Fruit fly (Drosophila melanogaster): ENCODE results near the gene CG14710.

CG14710 gene

dm6 chr3R:11623025-11623424 lies 3.1 kb downstream of the CG14710 start, which contains the start of gene CG14711 (continued):
- TF ChIP-seq lab (GFP tag; optimal IDR thresholded peaks at IDR 0.05) (no peak), sima (GFP tag; optimal IDR thresholded peaks at IDR 0.05) (no peak), CG15479 (GFP tag; optimal IDR thresholded peaks at IDR 0.05) (no peak), sob (GFP tag; IDR thresholded peaks at IDR 0.05) (peak; percentile 85), Blimp-1 (GFP tag; optimal IDR thresholded peaks at IDR 0.05) (no peak), Bdp1 (GFP tag; optimal IDR thresholded peaks at IDR 0.05) (peak; percentile 71), CG14860 (GFP tag; IDR thresholded peaks at IDR 0.05; ENCODE audit: partially characterized antibody) (peak; percentile 76; the same call in 2 of the 3 replicates), CG1024 (GFP tag; IDR thresholded peaks at IDR 0.05) (peak; percentile 44; the same call in 1 of the 2 replicates), CG16813 (GFP tag; IDR thresholded peaks at IDR 0.05; ENCODE audit: partially characterized antibody) (peak; percentile 79), CG1233 (GFP tag; optimal IDR thresholded peaks at IDR 0.05) (peak; percentile 84), dan (GFP tag; IDR thresholded peaks at IDR 0.05) (no peak), yki (optimal IDR thresholded peaks at IDR 0.05) (no peak), Dip2 (GFP tag; IDR thresholded peaks at IDR 0.05) (no peak), Nf-YC (tag; optimal IDR thresholded peaks at IDR 0.05) (peak; percentile 82), CG6813 (GFP tag; optimal IDR thresholded peaks at IDR 0.05) (no peak), Eip74EF (GFP tag; optimal IDR thresholded peaks at IDR 0.05) (no peak), croc (GFP tag; conservative IDR thresholded peaks at IDR 0.05) (peak; percentile 52; the same call in 2 of the 3 replicates), sr (GFP tag; IDR thresholded peaks at IDR 0.05) (no peak), crol (GFP tag; IDR thresholded peaks at IDR 0.05) (no peak), CG15696 (tag; optimal IDR thresholded peaks at IDR 0.05) (peak; percentile 85), Nf-YB (GFP tag; optimal IDR thresholded peaks at IDR 0.05) (peak; percentile 67), CG6654 (GFP tag; optimal IDR thresholded peaks at IDR 0.05) (peak; percentile 34), rib (GFP tag; IDR thresholded peaks at IDR 0.05) (peak; percentile 81), CG2678 (tag; optimal IDR thresholded peaks at IDR 0.05) (no peak), Ptx1 (GFP tag; IDR thresholded peaks at IDR 0.05) (peak; percentile 87), Tbp (GFP tag; optimal IDR thresholded peaks at IDR 0.05) (no peak), CG13424 (tag; optimal IDR thresholded peaks at IDR 0.05) (peak; percentile 91), zen2 (GFP tag; IDR thresholded peaks at IDR 0.05; ENCODE audit: partially characterized antibody) (peak; percentile 79), CG18476 (GFP tag; optimal IDR thresholded peaks at IDR 0.05) (peak; percentile 80), CG12391 (tag; optimal IDR thresholded peaks at IDR 0.05) (peak; percentile 93), CG18011 (GFP tag; optimal IDR thresholded peaks at IDR 0.05) (peak; percentile 73), CG7556 (GFP tag; optimal IDR thresholded peaks at IDR 0.05) (peak; percentile 83), odd (GFP tag; optimal IDR thresholded peaks at IDR 0.05) (no peak), so (GFP tag; IDR thresholded peaks at IDR 0.05) (peak; percentile 88; the same call in 2 of the 3 replicates), Mes4 (GFP tag; optimal IDR thresholded peaks at IDR 0.05) (peak; percentile 53), HmgD (GFP tag; optimal IDR thresholded peaks at IDR 0.05) (no peak), en (GFP tag; optimal IDR thresholded peaks at IDR 0.05) (peak; percentile 6), ERR (GFP tag; optimal IDR thresholded peaks at IDR 0.05) (no peak), CG11247 (GFP tag; IDR thresholded peaks at IDR 0.05) (peak; percentile 68), Lim3 (GFP tag; IDR thresholded peaks at IDR 0.05) (0 out of 2 replicates have a peak, but pooled peaks have one; percentile 17), HLH3B (GFP tag; IDR thresholded peaks at IDR 0.05) (peak; percentile 82), CG1529 (GFP tag; optimal IDR thresholded peaks at IDR 0.05) (peak; percentile 69), CG9932 (GFP tag; IDR thresholded peaks at IDR 0.05) (peak; percentile 92), unc-4 (GFP tag; IDR thresholded peaks at IDR 0.05; ENCODE audit: partially characterized antibody) (peak; percentile 86), CG15011 (GFP tag; optimal IDR thresholded peaks at IDR 0.05) (no peak), dati (GFP tag; IDR thresholded peaks at IDR 0.05) (no peak; the same call in 1 of the 2 replicates), ci (GFP tag; IDR thresholded peaks at IDR 0.05) (peak; percentile 89), chinmo (GFP tag; IDR thresholded peaks at IDR 0.05; ENCODE audit: partially characterized antibody) (0 out of 4 replicates have a peak, but pooled peaks have one; percentile 32), crp (GFP tag; optimal IDR thresholded peaks at IDR 0.05) (peak in 1 of 2 experiments; percentile 52), CG13123 (GFP tag; optimal IDR thresholded peaks at IDR 0.05) (peak; percentile 68)
